Fruit fly (Drosophila melanogaster): ENCODE results near the gene slgA.

DNA sequence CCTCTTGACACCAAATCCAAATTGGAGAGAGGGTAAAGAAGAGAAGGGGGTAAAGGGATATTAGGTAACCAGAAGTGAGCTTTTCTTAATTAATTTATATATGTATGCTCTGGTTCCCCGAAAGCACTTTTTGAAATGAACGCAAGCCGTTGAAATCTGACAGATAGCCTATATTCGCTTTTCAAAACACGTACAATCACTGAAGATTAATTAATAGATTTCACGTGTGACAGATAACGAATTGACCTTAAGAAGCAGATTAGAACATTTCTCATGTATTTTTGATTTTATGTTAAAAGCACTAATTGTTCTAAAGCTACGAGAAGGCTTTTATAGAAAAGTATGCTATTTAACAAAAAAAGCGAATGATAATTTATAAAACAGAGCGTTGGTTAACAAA is 36.7 kb upstream of the slgA start:
- TF ChIP-seq psq (optimal IDR thresholded peaks at IDR 0.05) (no peak), h (optimal IDR thresholded peaks at IDR 0.05) (no peak), Sin3A (optimal IDR thresholded peaks at IDR 0.05) (no peak), insv (optimal IDR thresholded peaks at IDR 0.05) (no peak), ttk (optimal IDR thresholded peaks at IDR 0.05) (no peak), Myc (optimal IDR thresholded peaks at IDR 0.05) (no peak)

All from Kc167 (cell line).